Worm (Caenorhabditis elegans) whole organism, L4 larva: Measurements from ENCODE around the gene cst-1.

Source experiments
- fos-1 ChIP-seq: fragments of 150-350 bp; optimal IDR thresholded peaks from 2 replicates; lab custom pipeline; 2014; ENCODE audit warnings: missing biosample characterization, missing genetic modification characterization
- pha-4 ChIP-seq, 2 experiments: fragments of 150-350 bp in 1 of 2; fragments of 200-800 bp in 1 of 2; sonication (Bioruptor generic) in 1 of 2; IDR thresholded peaks in 1 of 2; optimal IDR thresholded peaks in 1 of 2; 2 replicates each; pipeline versions ENCODE4 v1.3.6 to Lab custom; 2014 to 2022; ENCODE audit warnings: missing genetic modification characterization in 2 of 2, missing genetic modification reagents in 2 of 2, missing biosample characterization in 1 of 2, missing compliant biosample characterization in 1 of 2

DNA sequence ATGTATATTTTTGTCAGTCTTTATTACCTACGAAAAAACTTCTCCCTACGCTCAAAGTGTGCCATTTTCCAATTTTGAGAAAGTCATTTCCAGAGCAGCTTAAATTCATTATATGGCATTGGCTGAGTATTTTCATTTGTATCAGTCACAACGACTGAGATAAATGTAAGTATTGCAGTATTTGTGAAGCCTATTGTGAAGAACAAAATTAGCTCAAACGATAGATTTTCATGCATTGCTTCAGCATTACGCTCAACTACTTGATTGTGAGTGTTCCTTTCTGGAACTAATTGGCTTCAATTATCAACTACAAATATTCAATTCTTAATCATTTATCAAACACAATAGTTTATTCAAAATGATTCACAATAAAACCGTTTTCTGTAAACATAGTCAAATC, 38.3 kb downstream of the cst-1 start, which contains the start of gene R160.12:
- TF ChIP-seq pha-4 (GFP tag; IDR thresholded peaks at IDR 0.05; lab: Robert Waterston, UW) (no peak), pha-4 (tag; optimal IDR thresholded peaks at IDR 0.05; lab: Kevin White, UChicago) (no peak), fos-1 (tag; lab: Kevin White, UChicago) (no peak)
